Worm (Caenorhabditis elegans) whole organism, L3 larva: ENCODE measurements around the gene btb-4.

Source experiments
- ZK546.5 ChIP-seq: sonication (generic microtip); optimal IDR thresholded peaks from 2 replicates; lab custom pipeline; 2017; ENCODE audit warnings: missing biosample characterization, missing genetic modification characterization
- aly-2 ChIP-seq: fragments of 150-350 bp; optimal IDR thresholded peaks from 2 replicates; lab custom pipeline; 2014; ENCODE audit warnings: missing biosample characterization, missing genetic modification characterization
- ceh-16 ChIP-seq: sonication (generic microtip); optimal IDR thresholded peaks from 2 replicates; lab custom pipeline; 2017; ENCODE audit warnings: missing biosample characterization, missing genetic modification characterization
- ceh-82 ChIP-seq: fragments of 150-350 bp; optimal IDR thresholded peaks from 2 replicates; lab custom pipeline; 2014; ENCODE audit warnings: missing biosample characterization, missing genetic modification characterization
- ceh-9 ChIP-seq: sonication (generic microtip); optimal IDR thresholded peaks from 2 replicates; lab custom pipeline; 2018; ENCODE audit warnings: missing biosample characterization, missing genetic modification characterization
- daf-12 ChIP-seq: fragments of 150-350 bp; optimal IDR thresholded peaks from 2 replicates; lab custom pipeline; 2014; ENCODE audit warnings: missing biosample characterization, missing genetic modification reagents, missing genetic modification characterization
- egl-27 ChIP-seq: sonication (generic microtip); optimal IDR thresholded peaks from 4 replicates; lab custom pipeline; 2017; ENCODE audit warnings: missing biosample characterization, missing genetic modification reagents, missing genetic modification characterization
- elt-1 ChIP-seq: fragments of 150-350 bp; optimal IDR thresholded peaks from 2 replicates; lab custom pipeline; 2014; ENCODE audit warnings: missing biosample characterization, missing genetic modification characterization
- eor-1 ChIP-seq, 2 experiments: fragments of 150-350 bp; optimal IDR thresholded peaks; 2 replicates each; lab custom pipeline; 2014 to 2018; ENCODE audit warnings: missing biosample characterization in 2 of 2, missing genetic modification characterization in 2 of 2
- fos-1 ChIP-seq: fragments of 150-350 bp; optimal IDR thresholded peaks from 2 replicates; lab custom pipeline; 2014; ENCODE audit warnings: missing biosample characterization, missing genetic modification characterization
- lin-15B ChIP-seq: fragments of 150-350 bp; optimal IDR thresholded peaks from 2 replicates; lab custom pipeline; 2014; ENCODE audit warnings: missing biosample characterization, missing genetic modification characterization
- lin-39 ChIP-seq: fragments of 150-350 bp; optimal IDR thresholded peaks from 2 replicates; lab custom pipeline; 2018; ENCODE audit warnings: missing biosample characterization, missing genetic modification reagents, missing genetic modification characterization
- lsy-12 ChIP-seq: sonication (generic microtip); optimal IDR thresholded peaks from 2 replicates; lab custom pipeline; 2016; ENCODE audit warnings: mild to moderate bottlenecking, missing genetic modification characterization, missing compliant biosample characterization
- mml-1 ChIP-seq: fragments of 150-350 bp; sonication (generic microtip); optimal IDR thresholded peaks from 3 replicates; lab custom pipeline; 2014; ENCODE audit warnings: missing biosample characterization, missing genetic modification characterization
- nfya-1 ChIP-seq: sonication (generic microtip); optimal IDR thresholded peaks from 2 replicates; lab custom pipeline; 2017; ENCODE audit warnings: missing genetic modification characterization, mild to moderate bottlenecking, missing compliant biosample characterization, antibody characterized with exemption, moderate library complexity; ENCODE audit not compliant: insufficient read depth
- nhr-11 ChIP-seq: fragments of 150-350 bp; optimal IDR thresholded peaks from 2 replicates; lab custom pipeline; 2014; ENCODE audit warnings: missing biosample characterization, missing genetic modification characterization
- nhr-12 ChIP-seq: fragments of 150-350 bp; optimal IDR thresholded peaks from 2 replicates; lab custom pipeline; 2014; ENCODE audit warnings: missing biosample characterization, missing genetic modification characterization
- nhr-237 ChIP-seq: fragments of 150-350 bp; optimal IDR thresholded peaks from 2 replicates; lab custom pipeline; 2014; ENCODE audit warnings: missing biosample characterization, missing genetic modification characterization
- nhr-25 ChIP-seq: sonication (generic microtip); optimal IDR thresholded peaks from 2 replicates; lab custom pipeline; 2017; ENCODE audit warnings: missing biosample characterization, missing genetic modification characterization
- nhr-28 ChIP-seq: fragments of 150-350 bp; optimal IDR thresholded peaks from 2 replicates; lab custom pipeline; 2014; ENCODE audit warnings: missing biosample characterization, missing genetic modification characterization
- nhr-43 ChIP-seq: sonication (generic microtip); optimal IDR thresholded peaks from 2 replicates; lab custom pipeline; 2016; ENCODE audit warnings: mild to moderate bottlenecking, missing genetic modification characterization, missing compliant biosample characterization; ENCODE audit not compliant: poor library complexity, severe bottlenecking
- nhr-67 ChIP-seq: fragments of 150-350 bp; optimal IDR thresholded peaks from 2 replicates; lab custom pipeline; 2014; ENCODE audit warnings: missing biosample characterization, missing genetic modification characterization
- pqm-1 ChIP-seq: fragments of 150-350 bp; optimal IDR thresholded peaks from 2 replicates; lab custom pipeline; 2017; ENCODE audit warnings: missing biosample characterization, missing genetic modification characterization, inconsistent platforms
- sea-2 ChIP-seq: fragments of 150-350 bp; sonication (generic microtip); optimal IDR thresholded peaks from 4 replicates; lab custom pipeline; 2014; ENCODE audit warnings: missing biosample characterization, missing genetic modification reagents, missing genetic modification characterization
- snpc-4 ChIP-seq: fragments of 150-350 bp; optimal IDR thresholded peaks from 2 replicates; lab custom pipeline; 2014; ENCODE audit warnings: missing biosample characterization, missing genetic modification characterization
- unc-62 ChIP-seq: fragments of 150-350 bp; sonication (generic microtip); optimal IDR thresholded peaks from 4 replicates; lab custom pipeline; 2014; ENCODE audit warnings: missing biosample characterization, missing genetic modification reagents, missing genetic modification characterization
- zag-1 ChIP-seq: fragments of 150-350 bp; optimal IDR thresholded peaks from 2 replicates; lab custom pipeline; 2014; ENCODE audit warnings: missing biosample characterization, missing genetic modification characterization

btb-4 gene

DNA sequence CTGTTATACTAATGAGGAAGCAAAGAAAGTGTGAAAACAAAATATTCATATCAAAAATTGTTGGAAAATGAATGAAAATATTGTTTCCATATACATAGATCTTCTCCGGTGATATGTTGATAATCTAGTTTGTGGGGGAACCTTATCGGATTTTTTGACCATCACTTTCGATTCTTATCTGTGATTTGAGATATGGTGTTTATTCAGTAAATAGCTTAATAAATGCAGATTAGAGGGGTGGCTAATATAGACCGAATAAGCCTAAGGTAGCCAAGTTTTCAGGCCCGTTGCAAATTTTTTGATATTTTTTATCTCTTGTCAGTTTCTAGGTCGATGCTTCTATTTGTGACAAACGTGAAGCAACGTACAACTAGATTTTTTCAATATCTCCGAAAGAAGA is 39.3 kb downstream of the btb-4 start, which contains the start of gene F07E5.7:
Gene F07E5.7 (minus strand): TSS at position 101 of the 400 bp plus-strand sequence.
- no peak for TF ChIP-seq nhr-43 (tag; lab: Kevin White, UChicago)
- no peak for TF ChIP-seq aly-2
- no peak for TF ChIP-seq lsy-12 (tag; lab: Kevin White, UChicago)
- no peak for TF ChIP-seq pqm-1 (tag; lab: Kevin White, UChicago)
- TF ChIP-seq daf-12, result no peak
- no peak for TF ChIP-seq lin-15B (tag; lab: Kevin White, UChicago)

DNA sequence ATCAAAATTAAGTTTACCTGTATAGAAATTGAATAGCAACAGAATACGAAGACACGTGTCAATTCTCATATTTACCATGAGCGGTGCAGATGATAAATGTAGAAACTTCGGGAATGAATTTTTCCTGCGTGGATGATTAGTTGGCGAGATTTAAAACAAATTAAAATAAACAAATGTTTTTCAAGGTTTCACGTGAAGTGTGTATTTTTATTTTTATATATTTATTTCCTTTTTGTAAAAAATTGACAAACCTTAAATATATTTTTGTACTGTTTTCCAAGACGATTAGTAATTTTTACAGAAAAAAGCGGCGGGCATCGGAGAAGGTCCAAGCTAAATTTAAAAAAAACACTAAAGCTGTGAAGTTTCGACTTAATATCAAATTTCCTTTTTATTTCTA is 43.4 kb downstream of the btb-4 start, which contains the start of gene F07E5.8:
Gene F07E5.8 (minus strand): TSS at position 101 of the 400 bp plus-strand sequence.
- no peak for TF ChIP-seq nhr-67 (tag; lab: Kevin White, UChicago)
- TF ChIP-seq nhr-11, result no peak
- TF ChIP-seq fos-1 (tag; lab: Kevin White, UChicago), result no peak
- TF ChIP-seq zag-1 (tag; lab: Kevin White, UChicago), result no peak
- no peak for TF ChIP-seq egl-27 (tag; lab: Kevin White, UChicago)
- no peak for TF ChIP-seq daf-12
- TF ChIP-seq nhr-12 (tag; lab: Kevin White, UChicago), result no peak
- TF ChIP-seq sea-2 (GFP tag; lab: Kevin White, UChicago), result no peak
- TF ChIP-seq ceh-82, result no peak
- no peak for TF ChIP-seq snpc-4 (tag; lab: Kevin White, UChicago)
- TF ChIP-seq ZK546.5 (tag; lab: Kevin White, UChicago), result no peak
- no peak for TF ChIP-seq elt-1 (tag; lab: Kevin White, UChicago)
- TF ChIP-seq mml-1 (tag; lab: Kevin White, UChicago), result no peak
- no peak for TF ChIP-seq nhr-43 (tag; lab: Kevin White, UChicago)
- TF ChIP-seq nfya-1 (tag; lab: Kevin White, UChicago), result no peak
- TF ChIP-seq nhr-237 (tag; lab: Kevin White, UChicago), result no peak

DNA sequence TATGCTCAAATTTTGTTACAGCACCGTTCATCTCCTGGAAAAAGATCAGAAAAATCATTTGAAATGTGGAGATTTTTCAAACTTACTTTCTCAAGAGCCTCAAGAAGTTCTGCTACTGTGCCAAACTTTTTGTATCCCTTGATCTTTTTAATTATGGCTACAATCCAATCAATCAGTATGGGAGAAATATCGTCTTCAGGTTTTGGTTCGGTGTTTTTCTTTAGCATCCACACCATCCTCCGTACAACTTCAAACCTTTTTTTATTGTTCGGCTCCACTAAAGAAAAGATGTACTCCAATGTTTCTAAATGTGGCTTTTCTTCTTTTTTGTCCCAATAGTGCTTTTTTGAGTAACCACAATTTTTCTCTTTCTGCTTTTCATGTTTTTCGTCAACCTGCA is 44.4 kb downstream of the btb-4 start:
- TF ChIP-seq lin-39 (tag; lab: Kevin White, UChicago), result no peak
- no peak for TF ChIP-seq ceh-9
- TF ChIP-seq zag-1 (tag; lab: Kevin White, UChicago), result no peak

DNA sequence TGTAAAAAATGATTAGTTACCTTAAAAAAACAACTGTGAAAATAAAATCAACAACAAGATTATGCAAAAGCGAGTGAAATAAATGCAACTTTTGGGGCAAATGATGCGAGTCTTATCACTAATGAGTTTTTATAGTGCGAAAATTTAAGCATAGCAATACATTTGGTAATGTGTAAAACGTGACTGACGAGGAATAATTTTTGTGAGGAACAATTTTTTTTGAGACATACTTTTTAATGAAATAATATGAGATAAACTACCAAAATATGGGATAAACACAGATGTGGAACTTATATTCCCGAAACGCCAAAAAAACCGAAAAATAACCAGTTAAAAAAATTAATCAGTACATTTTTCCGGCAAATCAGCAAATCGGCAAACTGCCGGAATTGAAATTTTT is 48.3 kb downstream of the btb-4 start, which contains the start of gene F07E5.9:
Gene F07E5.9 (minus strand): TSS at position 101 of the 400 bp plus-strand sequence.
- TF ChIP-seq nhr-25 (tag; lab: Kevin White, UChicago), result no peak
- no peak for TF ChIP-seq ceh-16 (tag; lab: Kevin White, UChicago)

DNA sequence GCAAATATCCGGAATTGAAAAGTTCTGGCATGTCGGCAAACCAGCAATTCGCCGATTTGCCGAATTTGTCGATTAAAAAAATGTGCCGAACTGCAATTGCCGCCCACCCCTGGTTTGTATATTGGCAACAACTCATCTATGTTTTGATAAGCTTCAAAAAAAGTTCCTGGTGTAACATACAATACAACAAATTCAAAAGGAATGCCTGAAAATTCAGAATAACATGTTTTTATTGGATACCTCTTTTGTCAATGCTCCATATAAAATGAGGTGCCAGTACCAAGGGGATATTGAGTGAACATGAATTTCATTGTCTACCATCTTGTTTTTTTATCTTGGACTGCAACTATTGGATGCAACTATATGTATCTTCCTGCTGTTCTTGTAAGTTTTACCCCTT is 49.1 kb downstream of the btb-4 start, which contains the start of gene T16A1.4:
Gene T16A1.4 (plus strand): TSS at position 301 of the 400 bp plus-strand sequence.
- TF ChIP-seq snpc-4 (tag; lab: Kevin White, UChicago) (no peak), nhr-237 (tag; lab: Kevin White, UChicago) (no peak), eor-1 (tag; optimal IDR thresholded peaks at IDR 0.05; lab: Kevin White, UChicago) (no peak), ceh-82 (no peak), nhr-28 (no peak), unc-62 (GFP tag; lab: Kevin White, UChicago) (no peak), nhr-11 (no peak)
